Worm (Caenorhabditis elegans) whole organism, L3 larva: ENCODE results near the gene F32D8.8.
A peak's percentile ranks its signal among the peaks of the same experiment; 100 is the strongest.

Experiments used
- ZK546.5 ChIP-seq: sonication (generic microtip); optimal IDR thresholded peaks from 2 replicates; lab custom pipeline; 2017; ENCODE audit warnings: missing biosample characterization, missing genetic modification characterization
- ama-1 ChIP-seq: fragments of 150-350 bp; optimal IDR thresholded peaks from 2 replicates; lab custom pipeline; 2018
- ceh-16 ChIP-seq: sonication (generic microtip); optimal IDR thresholded peaks from 2 replicates; lab custom pipeline; 2017; ENCODE audit warnings: missing biosample characterization, missing genetic modification characterization
- ceh-28 ChIP-seq: fragments of 150-350 bp; optimal IDR thresholded peaks from 2 replicates; lab custom pipeline; 2014; ENCODE audit warnings: missing biosample characterization, missing genetic modification reagents, missing genetic modification characterization
- ceh-9 ChIP-seq: sonication (generic microtip); optimal IDR thresholded peaks from 2 replicates; lab custom pipeline; 2018; ENCODE audit warnings: missing biosample characterization, missing genetic modification characterization
- daf-12 ChIP-seq: fragments of 150-350 bp; optimal IDR thresholded peaks from 2 replicates; lab custom pipeline; 2014; ENCODE audit warnings: missing biosample characterization, missing genetic modification reagents, missing genetic modification characterization
- egl-27 ChIP-seq: sonication (generic microtip); optimal IDR thresholded peaks from 4 replicates; lab custom pipeline; 2017; ENCODE audit warnings: missing biosample characterization, missing genetic modification reagents, missing genetic modification characterization
- egl-5 ChIP-seq: fragments of 150-350 bp; optimal IDR thresholded peaks from 2 replicates; lab custom pipeline; 2017; ENCODE audit warnings: missing biosample characterization, missing genetic modification reagents, missing genetic modification characterization, inconsistent platforms
- elt-1 ChIP-seq: fragments of 150-350 bp; optimal IDR thresholded peaks from 2 replicates; lab custom pipeline; 2014; ENCODE audit warnings: missing biosample characterization, missing genetic modification characterization
- elt-2 ChIP-seq: sonication (generic microtip); optimal IDR thresholded peaks from 2 replicates; lab custom pipeline; 2016; ENCODE audit warnings: missing genetic modification reagents, mild to moderate bottlenecking, missing genetic modification characterization, missing compliant biosample characterization
- elt-3 ChIP-seq, 3 experiments: fragments of 150-350 bp in 1 of 3; sonication (generic microtip) in 2 of 3; optimal IDR thresholded peaks; 2 replicates in 2 of 3; 4 replicates in 1 of 3; lab custom pipeline; 2014 to 2017; ENCODE audit warnings: missing biosample characterization in 3 of 3, missing genetic modification characterization in 3 of 3
- eor-1 ChIP-seq, 2 experiments: fragments of 150-350 bp; optimal IDR thresholded peaks; 2 replicates each; lab custom pipeline; 2014 to 2018; ENCODE audit warnings: missing biosample characterization in 2 of 2, missing genetic modification characterization in 2 of 2
- fkh-10 ChIP-seq: sonication (generic microtip); optimal IDR thresholded peaks from 2 replicates; lab custom pipeline; 2017; ENCODE audit warnings: missing biosample characterization, missing genetic modification reagents, missing genetic modification characterization
- lin-15B ChIP-seq: fragments of 150-350 bp; optimal IDR thresholded peaks from 2 replicates; lab custom pipeline; 2014; ENCODE audit warnings: missing biosample characterization, missing genetic modification characterization
- lin-39 ChIP-seq: fragments of 150-350 bp; optimal IDR thresholded peaks from 2 replicates; lab custom pipeline; 2018; ENCODE audit warnings: missing biosample characterization, missing genetic modification reagents, missing genetic modification characterization
- mdl-1 ChIP-seq: fragments of 150-350 bp; optimal IDR thresholded peaks from 2 replicates; lab custom pipeline; 2014; ENCODE audit warnings: missing biosample characterization, missing genetic modification characterization
- nfya-1 ChIP-seq: sonication (generic microtip); optimal IDR thresholded peaks from 2 replicates; lab custom pipeline; 2017; ENCODE audit warnings: missing genetic modification characterization, mild to moderate bottlenecking, missing compliant biosample characterization, antibody characterized with exemption, moderate library complexity; ENCODE audit not compliant: insufficient read depth
- nhr-11 ChIP-seq: fragments of 150-350 bp; optimal IDR thresholded peaks from 2 replicates; lab custom pipeline; 2014; ENCODE audit warnings: missing biosample characterization, missing genetic modification characterization
- nhr-12 ChIP-seq: fragments of 150-350 bp; optimal IDR thresholded peaks from 2 replicates; lab custom pipeline; 2014; ENCODE audit warnings: missing biosample characterization, missing genetic modification characterization
- nhr-23 ChIP-seq: fragments of 150-350 bp; optimal IDR thresholded peaks from 2 replicates; lab custom pipeline; 2014; ENCODE audit warnings: missing biosample characterization, missing genetic modification reagents, missing genetic modification characterization
- nhr-237 ChIP-seq: fragments of 150-350 bp; optimal IDR thresholded peaks from 2 replicates; lab custom pipeline; 2014; ENCODE audit warnings: missing biosample characterization, missing genetic modification characterization
- nhr-25 ChIP-seq: sonication (generic microtip); optimal IDR thresholded peaks from 2 replicates; lab custom pipeline; 2017; ENCODE audit warnings: missing biosample characterization, missing genetic modification characterization
- nhr-28 ChIP-seq: fragments of 150-350 bp; optimal IDR thresholded peaks from 2 replicates; lab custom pipeline; 2014; ENCODE audit warnings: missing biosample characterization, missing genetic modification characterization
- nhr-43 ChIP-seq: sonication (generic microtip); optimal IDR thresholded peaks from 2 replicates; lab custom pipeline; 2016; ENCODE audit warnings: mild to moderate bottlenecking, missing genetic modification characterization, missing compliant biosample characterization; ENCODE audit not compliant: poor library complexity, severe bottlenecking
- nhr-67 ChIP-seq: fragments of 150-350 bp; optimal IDR thresholded peaks from 2 replicates; lab custom pipeline; 2014; ENCODE audit warnings: missing biosample characterization, missing genetic modification characterization
- pqm-1 ChIP-seq: fragments of 150-350 bp; optimal IDR thresholded peaks from 2 replicates; lab custom pipeline; 2017; ENCODE audit warnings: missing biosample characterization, missing genetic modification characterization, inconsistent platforms
- skn-1 ChIP-seq: fragments of 150-350 bp; optimal IDR thresholded peaks from 2 replicates; lab custom pipeline; 2014; ENCODE audit warnings: missing biosample characterization, missing genetic modification characterization
- snpc-4 ChIP-seq: fragments of 150-350 bp; optimal IDR thresholded peaks from 2 replicates; lab custom pipeline; 2014; ENCODE audit warnings: missing biosample characterization, missing genetic modification characterization
- tbx-2 ChIP-seq: sonication (generic microtip); optimal IDR thresholded peaks from 2 replicates; lab custom pipeline; 2016; ENCODE audit warnings: mild to moderate bottlenecking, missing genetic modification characterization, missing compliant biosample characterization
- zag-1 ChIP-seq: fragments of 150-350 bp; optimal IDR thresholded peaks from 2 replicates; lab custom pipeline; 2014; ENCODE audit warnings: missing biosample characterization, missing genetic modification characterization
- ztf-11 ChIP-seq: fragments of 150-350 bp; optimal IDR thresholded peaks from 2 replicates; lab custom pipeline; 2014; ENCODE audit warnings: missing biosample characterization, missing genetic modification characterization
- ztf-4 ChIP-seq: fragments of 150-350 bp; optimal IDR thresholded peaks from 2 replicates; lab custom pipeline; 2014; ENCODE audit warnings: missing biosample characterization, missing genetic modification characterization

F32D8.8 gene

ce11 chrV:10888153-10888552 lies 14.4 kb downstream of the F32D8.8 start:
- TF ChIP-seq pqm-1 (tag; lab: Kevin White, UChicago) (no peak), nhr-43 (tag; lab: Kevin White, UChicago) (peak; percentile 23)

ce11 chrV:10887564-10887963 lies 15.0 kb downstream of the F32D8.8 start:
- TF ChIP-seq snpc-4 (tag; lab: Kevin White, UChicago): no peak
- no peak for TF ChIP-seq elt-2 (tag; lab: Kevin White, UChicago)
- TF ChIP-seq nhr-12 (tag; lab: Kevin White, UChicago): no peak
- TF ChIP-seq nhr-67: no peak
- no peak for TF ChIP-seq zag-1
- peak; percentile 69 for TF ChIP-seq ama-1 (lab: Kevin White, UChicago)
- TF ChIP-seq elt-1 (tag; lab: Kevin White, UChicago): no peak
- TF ChIP-seq nhr-237 (tag; lab: Kevin White, UChicago): no peak
- peak; percentile 52 for TF ChIP-seq nhr-43 (tag; lab: Kevin White, UChicago)
- TF ChIP-seq lin-15B: no peak
- TF ChIP-seq ceh-16 (tag; lab: Kevin White, UChicago): no peak
- no peak for TF ChIP-seq nhr-11 (tag; lab: Kevin White, UChicago)
- no peak for TF ChIP-seq nhr-23 (tag; lab: Kevin White, UChicago)
- TF ChIP-seq skn-1: no peak
- no peak for TF ChIP-seq nhr-28
- TF ChIP-seq, all 47 proteins: peak for 2

- TF ChIP-seq nhr-43 (tag; lab: Kevin White, UChicago) (peak; percentile 35), elt-3 (tag; optimal IDR thresholded peaks at IDR 0.05; lab: Kevin White, UChicago) (peak in 1 of 3 experiments; percentile 19), nhr-23 (tag; lab: Kevin White, UChicago) (peak; percentile 3), nhr-25 (tag; lab: Kevin White, UChicago) (peak; percentile 55), nhr-11 (tag; lab: Kevin White, UChicago) (no peak)
Observed at ce11 chrV:10886405-10886887, 16.1 kb downstream of the F32D8.8 start, which contains the start of gene F32D8.3. Gene F32D8.3 (plus strand): TSS chrV:10886837.

ce11 chrV:10883478-10883877 lies 19.1 kb downstream of the F32D8.8 start, which contains the start of gene F32D8.2:
Gene F32D8.2 (plus strand): TSS chrV:10883778.
- TF ChIP-seq nfya-1 (tag; lab: Kevin White, UChicago): no peak
- TF ChIP-seq skn-1: no peak
- TF ChIP-seq pqm-1 (tag; lab: Kevin White, UChicago): no peak
- no peak for TF ChIP-seq nhr-67
- TF ChIP-seq ZK546.5 (tag; lab: Kevin White, UChicago): no peak
- TF ChIP-seq mdl-1: no peak
- no peak for TF ChIP-seq ztf-4
- no peak for TF ChIP-seq nhr-12 (tag; lab: Kevin White, UChicago)
- TF ChIP-seq tbx-2: no peak
- TF ChIP-seq egl-5 (tag; lab: Kevin White, UChicago): no peak
- no peak for TF ChIP-seq ceh-28 (tag; lab: Kevin White, UChicago)
- no peak for TF ChIP-seq daf-12 (tag; lab: Kevin White, UChicago)
- no peak for TF ChIP-seq egl-27 (tag; lab: Kevin White, UChicago)
- no peak for TF ChIP-seq lin-39
- TF ChIP-seq snpc-4 (tag; lab: Kevin White, UChicago): no peak
- TF ChIP-seq ceh-9 (tag; lab: Kevin White, UChicago): no peak
- no peak for TF ChIP-seq eor-1 (tag; optimal IDR thresholded peaks at IDR 0.05; lab: Kevin White, UChicago)
- no peak for TF ChIP-seq elt-3 (tag; optimal IDR thresholded peaks at IDR 0.05; lab: Kevin White, UChicago)
- no peak for TF ChIP-seq elt-2 (tag; lab: Kevin White, UChicago)

ce11 chrV:10880138-10880882 lies 22.3 kb downstream of the F32D8.8 start, which contains the start of gene F32D8.1:
Gene F32D8.1 (plus strand): TSS chrV:10880832.
- TF ChIP-seq ZK546.5 (tag; lab: Kevin White, UChicago) (no peak), nhr-28 (no peak), fkh-10 (GFP tag; lab: Kevin White, UChicago) (no peak), nhr-237 (tag; lab: Kevin White, UChicago) (no peak), lin-15B (no peak), ztf-11 (tag; lab: Kevin White, UChicago) (no peak), ceh-9 (tag; lab: Kevin White, UChicago) (no peak), nhr-43 (tag; lab: Kevin White, UChicago) (no peak), nhr-11 (tag; lab: Kevin White, UChicago) (no peak)
